Fruit fly (Drosophila melanogaster) whole organism: Measurements from ENCODE around the gene CG46304.

ENCODE experiments used
- CG8478 ChIP-seq: fragments of >200 bp; optimal IDR thresholded peaks from 2 replicates; lab custom pipeline; 2018; ENCODE audit warnings: inconsistent platforms
- Dll ChIP-seq: fragments of >200 bp; optimal IDR thresholded peaks from 2 replicates; lab custom pipeline; 2017
- EcR ChIP-seq, 2 experiments: fragments of >200 bp; optimal IDR thresholded peaks; 2 replicates each; lab custom pipeline; 2017; ENCODE audit warnings: missing biosample characterization in 2 of 2, missing genetic modification characterization in 2 of 2, missing genetic modification reagents in 2 of 2
- usp ChIP-seq: fragments of >200 bp; optimal IDR thresholded peaks from 2 replicates; lab custom pipeline; 2017; ENCODE audit warnings: missing biosample characterization, missing genetic modification characterization, mixed read lengths

- TF ChIP-seq CG8478 (lab: Kevin White, UChicago) (no peak), usp (GFP tag; lab: Kevin White, UChicago) (no peak), Dll (lab: Kevin White, UChicago) (no peak), EcR (GFP tag; optimal IDR thresholded peaks at IDR 0.05; lab: Kevin White, UChicago) (no peak)
Measured at dm6 chr2L:18899254-18899653, 46.9 kb upstream of the CG46304 start.
